Worm (Caenorhabditis elegans): Measurements from ENCODE around the gene C44H9.4.

DNA sequence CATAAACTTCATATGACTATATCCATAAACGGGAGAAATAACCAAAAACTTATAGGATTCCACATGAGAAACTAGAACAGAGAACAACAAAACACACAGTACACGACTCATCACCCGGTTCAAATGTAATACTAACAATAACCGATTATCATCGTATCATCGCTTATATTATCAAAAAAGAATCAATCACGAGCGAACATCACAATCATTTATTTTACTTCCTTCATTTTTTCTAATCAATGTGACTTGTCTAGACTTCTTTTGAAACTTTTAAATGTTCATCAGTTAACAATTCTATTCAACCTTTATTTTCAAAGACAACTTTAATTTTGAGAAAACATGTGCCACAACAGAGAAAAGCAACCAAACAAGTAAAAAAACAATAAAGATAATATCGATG lies 40.3 kb upstream of the C44H9.4 start, which contains the start of gene ugt-4:
- no peak for TF ChIP-seq nfya-1 (tag; optimal IDR thresholded peaks at IDR 0.05)
- TF ChIP-seq ama-1 (optimal IDR thresholded peaks at IDR 0.05) = no peak
- TF ChIP-seq C38D4.7 (GFP tag; optimal IDR thresholded peaks at IDR 0.05) = no peak
- no peak for TF ChIP-seq pha-4 (tag; optimal IDR thresholded peaks at IDR 0.05)
- TF ChIP-seq sox-2 (GFP tag; IDR thresholded peaks at IDR 0.05) = no peak
- no peak for TF ChIP-seq che-1 (tag; optimal IDR thresholded peaks at IDR 0.05)
- TF ChIP-seq ceh-9 (tag; optimal IDR thresholded peaks at IDR 0.05) = no peak
- no peak for TF ChIP-seq pha-2 (tag; optimal IDR thresholded peaks at IDR 0.05)
- TF ChIP-seq lin-11 (tag; optimal IDR thresholded peaks at IDR 0.05) = no peak
- no peak for TF ChIP-seq hlh-30 (tag; optimal IDR thresholded peaks at IDR 0.05; ENCODE audit: insufficient read depth)
- TF ChIP-seq unc-3 (GFP tag; conservative IDR thresholded peaks at IDR 0.05) = no peak
- no peak for TF ChIP-seq unc-3 (tag; optimal IDR thresholded peaks at IDR 0.05)
